Fruit fly (Drosophila melanogaster): ENCODE results near the gene msi.

Gene msi

DNA sequence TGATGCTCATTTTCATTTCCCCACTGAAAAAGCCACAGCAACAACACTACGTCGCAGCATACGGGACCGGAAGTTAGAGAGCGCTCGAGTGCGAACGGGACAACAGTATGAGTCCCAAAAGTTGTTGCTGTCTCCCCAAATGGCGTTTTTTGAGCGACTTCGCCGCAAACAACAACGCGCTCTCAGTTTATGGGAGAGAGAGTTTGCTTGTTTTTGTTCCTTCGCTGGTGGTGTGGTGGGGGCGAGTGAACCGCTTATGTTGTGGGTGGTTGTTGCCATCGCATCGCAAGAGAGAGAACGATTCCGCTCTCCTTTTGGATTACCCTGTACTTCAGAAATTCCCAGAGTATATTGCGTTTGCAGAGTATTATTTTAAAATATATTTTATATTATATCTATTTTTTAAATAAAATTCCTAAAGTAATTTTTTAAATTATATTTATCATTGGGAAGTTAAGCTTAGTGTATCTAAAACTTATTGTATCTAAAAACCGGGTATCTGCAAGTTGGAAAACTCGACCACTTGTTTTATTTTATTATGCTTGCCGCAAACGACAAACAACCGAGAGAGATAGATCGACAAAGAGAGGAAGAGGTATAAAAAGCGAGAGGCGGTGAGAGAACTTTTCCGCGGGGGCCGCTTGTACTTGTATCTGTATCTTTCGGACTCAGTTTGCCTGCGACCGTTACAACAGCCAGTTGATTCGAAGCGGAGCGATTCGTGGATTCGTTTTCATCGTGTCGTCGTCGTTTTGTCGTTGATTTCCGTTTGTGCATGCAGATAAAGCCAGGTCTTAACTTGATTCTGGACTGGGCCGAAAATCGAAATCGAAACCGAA is at the start of gene msi (continued):
- TF ChIP-seq dpn (GFP tag; optimal IDR thresholded peaks at IDR 0.05) = peak; percentile 71 to 98
- peak; percentile 100 for TF ChIP-seq CG2712 (tag; optimal IDR thresholded peaks at IDR 0.05)
- peak; percentile 100 for TF ChIP-seq Sox102F (GFP tag; optimal IDR thresholded peaks at IDR 0.05)
- TF ChIP-seq Ets65A (GFP tag) = peak; percentile 96
- peak; percentile 97 for TF ChIP-seq rib (GFP tag; IDR thresholded peaks at IDR 0.05)
- TF ChIP-seq CG17361 (GFP tag; IDR thresholded peaks at IDR 0.05) = peak; percentile 100
- no peak for TF ChIP-seq pan (optimal IDR thresholded peaks at IDR 0.05)
- TF ChIP-seq pan (GFP tag; optimal IDR thresholded peaks at IDR 0.05 in 1 of 2, IDR thresholded peaks at IDR 0.05 in 1 of 2) = peak in 1 of 2 experiments; percentile 99
- TF ChIP-seq kah (GFP tag; optimal IDR thresholded peaks at IDR 0.05) = peak; percentile 99
- TF ChIP-seq CG13287 (GFP tag; IDR thresholded peaks at IDR 0.05; ENCODE audit: partially characterized antibody) = peak; percentile 65
- TF ChIP-seq tll (GFP tag; optimal IDR thresholded peaks at IDR 0.05) = peak in 1 of 2 experiments; percentile 65
- peak; percentile 87 for TF ChIP-seq CG7987 (GFP tag; optimal IDR thresholded peaks at IDR 0.05)
- TF ChIP-seq CG4707 (GFP tag; optimal IDR thresholded peaks at IDR 0.05) = peak; percentile 87
- peak; percentile 37 for TF ChIP-seq p53 (GFP tag; optimal IDR thresholded peaks at IDR 0.05)
- no peak for TF ChIP-seq Neu2 (GFP tag; optimal IDR thresholded peaks at IDR 0.05; ENCODE audit: borderline replicate concordance)
- TF ChIP-seq CG34224 (GFP tag; IDR thresholded peaks at IDR 0.05; ENCODE audit: partially characterized antibody) = peak; percentile 7; the same call in 2 of the 3 replicates
- TF ChIP-seq HLH3B (GFP tag; IDR thresholded peaks at IDR 0.05) = peak; percentile 99
- TF ChIP-seq Stat92E (GFP tag; optimal IDR thresholded peaks at IDR 0.05) = peak in 1 of 3 experiments; percentile 99
- TF ChIP-seq HHEX (GFP tag; optimal IDR thresholded peaks at IDR 0.05) = peak; percentile 98
- peak; percentile 97 for TF ChIP-seq Med (GFP tag)
- peak; percentile 98 for TF ChIP-seq nerfin-1 (tag; optimal IDR thresholded peaks at IDR 0.05)
- TF ChIP-seq lab (GFP tag; optimal IDR thresholded peaks at IDR 0.05) = peak; percentile 99
- TF ChIP-seq ash1 (GFP tag; optimal IDR thresholded peaks at IDR 0.05) = peak; percentile 22
- peak; percentile 70 for TF ChIP-seq CTCF (GFP tag; optimal IDR thresholded peaks at IDR 0.05)
- peak; percentile 50 for TF ChIP-seq fu2 (GFP tag; optimal IDR thresholded peaks at IDR 0.05)
- TF ChIP-seq CG1233 (GFP tag; optimal IDR thresholded peaks at IDR 0.05) = peak; percentile 99
- peak; percentile 99 for TF ChIP-seq Ada2b (GFP tag; IDR thresholded peaks at IDR 0.05)
- peak; percentile 18 for TF ChIP-seq Sry-δ (GFP tag; optimal IDR thresholded peaks at IDR 0.05)
- peak; percentile 98 for TF ChIP-seq H2.0 (GFP tag; IDR thresholded peaks at IDR 0.05)
- TF ChIP-seq Lhr (GFP tag; optimal IDR thresholded peaks at IDR 0.05) = peak; percentile 83
- peak; percentile 20 for TF ChIP-seq CG3163 (GFP tag; optimal IDR thresholded peaks at IDR 0.05)
- TF ChIP-seq CG18599 (GFP tag; optimal IDR thresholded peaks at IDR 0.05) = peak; percentile 99
- TF ChIP-seq CG10147 (GFP tag; optimal IDR thresholded peaks at IDR 0.05) = peak; percentile 99
- peak; percentile 96 for TF ChIP-seq CG5953 (GFP tag; IDR thresholded peaks at IDR 0.05)
- TF ChIP-seq fd102C (GFP tag; optimal IDR thresholded peaks at IDR 0.05) = peak; percentile 16
- peak; percentile 98 for TF ChIP-seq CG14710 (tag; optimal IDR thresholded peaks at IDR 0.05)
- peak; percentile 98 for TF ChIP-seq CG17328 (GFP tag; IDR thresholded peaks at IDR 0.05)
- peak; percentile 97 for TF ChIP-seq BtbVII (GFP tag; optimal IDR thresholded peaks at IDR 0.05)
- TF ChIP-seq CG3065 (GFP tag; optimal IDR thresholded peaks at IDR 0.05) = peak; percentile 95
- TF ChIP-seq HmgD (GFP tag; optimal IDR thresholded peaks at IDR 0.05) = peak; percentile 46
- peak; percentile 98 for TF ChIP-seq NfI (GFP tag; optimal IDR thresholded peaks at IDR 0.05)
- peak; percentile 96 for TF ChIP-seq tin (GFP tag; optimal IDR thresholded peaks at IDR 0.05)
- peak; percentile 96 for TF ChIP-seq Chrac-16 (GFP tag; optimal IDR thresholded peaks at IDR 0.05)
- TF ChIP-seq sens-2 (GFP tag; IDR thresholded peaks at IDR 0.05) = peak; percentile 95
- TF ChIP-seq ken (GFP tag; IDR thresholded peaks at IDR 0.05) = peak; percentile 98
- TF ChIP-seq CG4730 (GFP tag; IDR thresholded peaks at IDR 0.05) = peak; percentile 98
- peak; percentile 63 for TF ChIP-seq Atf3 (GFP tag; optimal IDR thresholded peaks at IDR 0.05)
- peak; percentile 81 for TF ChIP-seq pb (GFP tag; optimal IDR thresholded peaks at IDR 0.05)
